Worm (Caenorhabditis elegans) whole organism, young adult: ENCODE measurements around the gene hphd-1.

Experiments
- B0019.2 ChIP-seq: fragments of 200-800 bp; sonication (Bioruptor generic); conservative IDR thresholded peaks from 2 replicates; pipeline ENCODE4 v1.3.6; 2022; ENCODE audit warnings: missing genetic modification reagents, missing genetic modification characterization, missing compliant biosample characterization
- B0336.3 ChIP-seq: fragments of 200-800 bp; sonication (Bioruptor generic); IDR thresholded peaks from 2 replicates; pipeline ENCODE4 v1.3.6; 2022; ENCODE audit warnings: missing genetic modification characterization, missing compliant biosample characterization
- F10E7.11 ChIP-seq: sonication (generic microtip); optimal IDR thresholded peaks from 2 replicates; lab custom pipeline; 2017; ENCODE audit warnings: mild to moderate bottlenecking, missing genetic modification characterization, moderate library complexity, missing compliant biosample characterization
- F39B2.1 ChIP-seq: fragments of 200-800 bp; sonication (Bioruptor generic); IDR thresholded peaks from 2 replicates; pipeline ENCODE4 v1.3.6; 2022; ENCODE audit warnings: missing genetic modification reagents, missing genetic modification characterization, missing compliant biosample characterization
- F55B11.4 ChIP-seq: sonication (generic microtip); optimal IDR thresholded peaks from 2 replicates; lab custom pipeline; 2016; ENCODE audit warnings: missing compliant biosample characterization, missing genetic modification characterization, borderline replicate concordance; ENCODE audit not compliant: insufficient read depth
- F57A8.1 ChIP-seq: fragments of 200-800 bp; sonication (Bioruptor generic); optimal IDR thresholded peaks from 2 replicates; lab custom pipeline; 2018; ENCODE audit warnings: mild to moderate bottlenecking, missing genetic modification characterization, moderate library complexity, missing compliant biosample characterization
- Y53F4B.3 ChIP-seq: fragments of 200-800 bp; sonication (Bioruptor generic); IDR thresholded peaks from 2 replicates; pipeline ENCODE4 v1.3.6; 2022; ENCODE audit warnings: missing genetic modification reagents, missing genetic modification characterization, missing compliant biosample characterization
- ZK185.1 ChIP-seq: sonication (generic microtip); optimal IDR thresholded peaks from 2 replicates; lab custom pipeline; 2016; ENCODE audit warnings: mild to moderate bottlenecking, missing genetic modification characterization, missing compliant biosample characterization; ENCODE audit not compliant: poor library complexity, severe bottlenecking
- ama-1 ChIP-seq, 3 experiments: fragments of 150-350 bp in 1 of 3; sonication (generic microtip) in 2 of 3; optimal IDR thresholded peaks; 2 replicates each; lab custom pipeline; 2014 to 2018; ENCODE audit warnings: missing biosample characterization in 2 of 3, missing genetic modification characterization in 2 of 3, missing genetic modification reagents in 2 of 3
- aptf-2 ChIP-seq: fragments of 200-800 bp; sonication (Bioruptor generic); conservative IDR thresholded peaks from 2 replicates; pipeline ENCODE4 v1.3.6; 2022; ENCODE audit warnings: missing genetic modification reagents, missing genetic modification characterization, missing compliant biosample characterization
- aptf-3 ChIP-seq: fragments of 200-800 bp; sonication (Bioruptor generic); IDR thresholded peaks from 2 replicates; pipeline ENCODE4 v1.3.6; 2022; ENCODE audit warnings: missing genetic modification characterization, missing compliant biosample characterization
- athp-1 ChIP-seq: sonication (generic microtip); optimal IDR thresholded peaks from 2 replicates; lab custom pipeline; 2017; ENCODE audit warnings: mild to moderate bottlenecking, missing genetic modification characterization, missing compliant biosample characterization
- cebp-2 ChIP-seq: fragments of 200-800 bp; sonication (Bioruptor generic); IDR thresholded peaks from 2 replicates; pipeline ENCODE4 v1.3.6; 2022; ENCODE audit warnings: missing genetic modification characterization, missing compliant biosample characterization
- ceh-58 ChIP-seq: fragments of 200-800 bp; sonication (Bioruptor generic); IDR thresholded peaks from 2 replicates; pipeline ENCODE4 v1.3.6; 2022; ENCODE audit warnings: missing genetic modification characterization, missing compliant biosample characterization
- dox-1 ChIP-seq: fragments of 200-800 bp; sonication (Bioruptor generic); IDR thresholded peaks from 2 replicates; pipeline ENCODE4 v1.3.6; 2022; ENCODE audit warnings: missing genetic modification reagents, missing genetic modification characterization, missing compliant biosample characterization
- efl-1 ChIP-seq: fragments of 150-350 bp; optimal IDR thresholded peaks from 2 replicates; lab custom pipeline; 2014; ENCODE audit warnings: missing biosample characterization, missing genetic modification reagents, missing genetic modification characterization
- egrh-3 ChIP-seq: fragments of 200-800 bp; sonication (Bioruptor generic); IDR thresholded peaks from 2 replicates; pipeline ENCODE4 v1.3.6; 2022; ENCODE audit warnings: missing genetic modification reagents, missing genetic modification characterization, missing compliant biosample characterization
- ets-4 ChIP-seq: fragments of 200-800 bp; sonication (Bioruptor generic); optimal IDR thresholded peaks from 2 replicates; lab custom pipeline; 2018; ENCODE audit warnings: mild to moderate bottlenecking, missing genetic modification characterization, missing compliant biosample characterization
- lag-1 ChIP-seq: fragments of 200-800 bp; sonication (Bioruptor generic); IDR thresholded peaks from 2 replicates; pipeline ENCODE4 v1.3.6; 2022; ENCODE audit warnings: missing genetic modification reagents, missing genetic modification characterization, missing compliant biosample characterization
- let-607 ChIP-seq, 2 experiments: fragments of 200-800 bp in 1 of 2; sonication (Bioruptor generic) in 1 of 2; sonication (generic microtip) in 1 of 2; optimal IDR thresholded peaks; 2 replicates each; lab custom pipeline; 2016 to 2018; ENCODE audit warnings: mild to moderate bottlenecking in 2 of 2, missing compliant biosample characterization in 2 of 2, missing genetic modification characterization in 2 of 2, moderate library complexity in 2 of 2, missing genotype in 1 of 2
- lin-26 ChIP-seq: fragments of 200-800 bp; sonication (Bioruptor generic); IDR thresholded peaks from 2 replicates; pipeline ENCODE4 v1.3.6; 2022; ENCODE audit warnings: missing genetic modification reagents, missing genetic modification characterization, missing compliant biosample characterization
- lsy-27 ChIP-seq: sonication (generic microtip); optimal IDR thresholded peaks from 2 replicates; lab custom pipeline; 2017; ENCODE audit warnings: missing genetic modification characterization, mild to moderate bottlenecking, missing compliant biosample characterization, antibody characterized with exemption, missing genotype, borderline replicate concordance; ENCODE audit not compliant: insufficient read depth
- madf-3 ChIP-seq: fragments of 200-800 bp; sonication (Bioruptor generic); IDR thresholded peaks from 2 replicates; pipeline ENCODE4 v1.3.6; 2022; ENCODE audit warnings: missing genetic modification reagents, missing genetic modification characterization, missing compliant biosample characterization
- madf-6 ChIP-seq: fragments of 200-800 bp; sonication (Bioruptor generic); IDR thresholded peaks from 2 replicates; pipeline ENCODE4 v1.3.6; 2022; ENCODE audit warnings: missing genetic modification reagents, missing genetic modification characterization, missing compliant biosample characterization
- mes-4 ChIP-seq: sonication (generic microtip); optimal IDR thresholded peaks from 2 replicates; lab custom pipeline; 2016; ENCODE audit warnings: missing genotype, missing genetic modification characterization, missing compliant biosample characterization
- mxl-1 ChIP-seq: sonication (generic microtip); optimal IDR thresholded peaks from 2 replicates; lab custom pipeline; 2016; ENCODE audit warnings: missing genetic modification characterization, missing compliant biosample characterization
- nfya-1 ChIP-seq: sonication (generic microtip); optimal IDR thresholded peaks from 2 replicates; lab custom pipeline; 2017; ENCODE audit warnings: antibody characterized with exemption, missing compliant biosample characterization, missing genetic modification characterization, borderline replicate concordance; ENCODE audit not compliant: insufficient read depth
- nhr-179 ChIP-seq: sonication (generic microtip); optimal IDR thresholded peaks from 2 replicates; lab custom pipeline; 2016; ENCODE audit warnings: mild to moderate bottlenecking, missing genetic modification characterization, missing compliant biosample characterization
- nhr-27 ChIP-seq: fragments of 200-800 bp; sonication (Bioruptor generic); optimal IDR thresholded peaks from 2 replicates; lab custom pipeline; 2018; ENCODE audit warnings: mild to moderate bottlenecking, missing genetic modification characterization, moderate library complexity, missing compliant biosample characterization
- nhr-80 ChIP-seq: sonication (generic microtip); optimal IDR thresholded peaks from 2 replicates; lab custom pipeline; 2016; ENCODE audit warnings: missing genetic modification characterization, missing compliant biosample characterization
- pbrm-1 ChIP-seq: fragments of 200-800 bp; sonication (Bioruptor generic); IDR thresholded peaks from 2 replicates; pipeline ENCODE4 v1.3.6; 2022; ENCODE audit warnings: missing genetic modification reagents, missing genetic modification characterization, missing compliant biosample characterization
- repo-1 ChIP-seq: sonication (generic microtip); optimal IDR thresholded peaks from 2 replicates; lab custom pipeline; 2017; ENCODE audit warnings: mild to moderate bottlenecking, missing genetic modification characterization, missing compliant biosample characterization
- sdz-38 ChIP-seq: sonication (generic microtip); optimal IDR thresholded peaks from 2 replicates; lab custom pipeline; 2016; ENCODE audit warnings: missing genotype, missing genetic modification characterization, missing compliant biosample characterization
- snpc-3.4 ChIP-seq: sonication (generic microtip); optimal IDR thresholded peaks from 2 replicates; lab custom pipeline; 2017; ENCODE audit warnings: missing genetic modification characterization, mild to moderate bottlenecking, missing compliant biosample characterization, antibody characterized with exemption, moderate library complexity, missing genotype, missing genetic modification reagents
- somi-1 ChIP-seq: fragments of 200-800 bp; sonication (Bioruptor generic); optimal IDR thresholded peaks from 2 replicates; lab custom pipeline; 2018; ENCODE audit warnings: mild to moderate bottlenecking, missing genetic modification characterization, missing compliant biosample characterization
- tbp1 ChIP-seq: fragments of 200-800 bp; sonication (Bioruptor generic); optimal IDR thresholded peaks from 2 replicates; lab custom pipeline; 2018; ENCODE audit warnings: mild to moderate bottlenecking, missing genetic modification characterization, missing compliant biosample characterization
- tlf-1 ChIP-seq: fragments of 200-800 bp; sonication (Bioruptor generic); optimal IDR thresholded peaks from 2 replicates; lab custom pipeline; 2018; ENCODE audit warnings: mild to moderate bottlenecking, missing genetic modification characterization, missing compliant biosample characterization
- unc-62 ChIP-seq: fragments of 150-350 bp; optimal IDR thresholded peaks from 2 replicates; lab custom pipeline; 2014; ENCODE audit warnings: missing biosample characterization, missing genetic modification reagents, missing genetic modification characterization
- ztf-28 ChIP-seq: fragments of 200-800 bp; sonication (Bioruptor generic); IDR thresholded peaks from 2 replicates; pipeline ENCODE4 v1.3.6; 2022; ENCODE audit warnings: missing genetic modification reagents, missing genetic modification characterization, missing compliant biosample characterization

hphd-1 gene

DNA sequence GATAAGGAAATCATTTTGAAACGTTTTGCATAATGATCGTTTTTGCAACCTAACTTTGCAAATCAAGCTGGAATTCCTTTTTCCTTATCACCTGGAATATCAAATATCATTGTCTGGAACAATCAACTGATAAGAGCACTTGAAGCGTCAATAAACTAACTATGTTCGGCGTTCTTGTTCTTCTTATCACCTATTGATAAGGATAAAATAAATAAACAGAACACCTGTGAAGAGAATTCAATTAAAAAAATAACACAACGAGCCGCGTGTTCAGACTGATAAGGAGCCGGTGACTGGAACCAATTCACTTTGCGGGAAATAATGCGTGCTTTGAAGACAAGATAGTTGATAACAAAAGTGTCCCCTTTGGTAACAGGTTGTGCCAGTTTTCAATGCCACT lies 16.2 kb downstream of the hphd-1 start, which contains the start of gene cyd-1:
Gene cyd-1, plus strand, starts transcription at position 380 of the 400 bp plus-strand sequence.
- TF ChIP-seq aptf-2 (GFP tag; lab: Robert Waterston, UW): no peak
- TF ChIP-seq Y53F4B.3: no peak
- no peak for TF ChIP-seq ama-1 (optimal IDR thresholded peaks at IDR 0.05; lab: Kevin White, UChicago)
- TF ChIP-seq ama-1 (GFP tag; optimal IDR thresholded peaks at IDR 0.05; lab: Kevin White, UChicago): no peak
- no peak for TF ChIP-seq F39B2.1 (GFP tag; lab: Robert Waterston, UW)
- no peak for TF ChIP-seq somi-1 (GFP tag; lab: Kevin White, UChicago)
- no peak for TF ChIP-seq nhr-179 (tag; lab: Kevin White, UChicago)
- no peak for TF ChIP-seq lin-26 (GFP tag; lab: Robert Waterston, UW)
- TF ChIP-seq tbp1 (GFP tag; lab: Kevin White, UChicago): no peak
- no peak for TF ChIP-seq sdz-38 (tag; lab: Kevin White, UChicago)
- no peak for TF ChIP-seq lag-1 (GFP tag; lab: Robert Waterston, UW)
- no peak for TF ChIP-seq egrh-3 (GFP tag; lab: Robert Waterston, UW)
- TF ChIP-seq B0019.2 (GFP tag; lab: Robert Waterston, UW): no peak
- no peak for TF ChIP-seq F55B11.4 (tag; lab: Kevin White, UChicago)
- TF ChIP-seq pbrm-1: no peak
- TF ChIP-seq nhr-80: peak; percentile 82
- no peak for TF ChIP-seq cebp-2 (GFP tag; lab: Robert Waterston, UW)
- no peak for TF ChIP-seq tlf-1 (GFP tag; lab: Kevin White, UChicago)
- no peak for TF ChIP-seq F57A8.1 (GFP tag; lab: Kevin White, UChicago)
- TF ChIP-seq dox-1: peak; percentile 51
- TF ChIP-seq snpc-3.4: no peak
- TF ChIP-seq unc-62 (GFP tag; lab: Kevin White, UChicago): peak; percentile 38
- no peak for TF ChIP-seq mxl-1
- no peak for TF ChIP-seq repo-1 (tag; lab: Kevin White, UChicago)
- peak; percentile 61 for TF ChIP-seq ets-4 (GFP tag; lab: Kevin White, UChicago)
- TF ChIP-seq ceh-58 (GFP tag; lab: Robert Waterston, UW): no peak
- no peak for TF ChIP-seq aptf-3 (GFP tag; lab: Robert Waterston, UW)
- no peak for TF ChIP-seq B0336.3 (GFP tag; lab: Robert Waterston, UW)
- TF ChIP-seq ZK185.1 (tag; lab: Kevin White, UChicago): no peak
- TF ChIP-seq, all 124 proteins: peak for 4

DNA sequence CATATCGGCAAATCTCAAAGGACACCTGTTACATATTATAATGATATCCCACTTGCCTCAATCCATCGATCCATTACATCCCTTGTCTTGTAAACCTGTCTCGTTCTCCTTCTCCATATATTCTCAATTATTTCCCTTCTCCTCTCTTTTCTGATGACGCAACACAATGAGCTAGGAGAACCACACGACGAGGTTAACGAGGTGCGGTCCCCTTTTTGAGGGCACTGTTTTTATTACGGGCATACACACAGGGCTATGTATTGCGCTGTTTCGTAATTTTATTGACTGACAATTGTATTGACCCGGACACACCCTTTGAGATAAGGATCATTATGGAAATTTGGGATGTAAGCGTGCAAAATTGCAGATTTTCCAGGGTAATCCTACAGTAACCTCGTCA lies 17.7 kb downstream of the hphd-1 start:
- TF ChIP-seq nhr-27 (tag; lab: Kevin White, UChicago): no peak

DNA sequence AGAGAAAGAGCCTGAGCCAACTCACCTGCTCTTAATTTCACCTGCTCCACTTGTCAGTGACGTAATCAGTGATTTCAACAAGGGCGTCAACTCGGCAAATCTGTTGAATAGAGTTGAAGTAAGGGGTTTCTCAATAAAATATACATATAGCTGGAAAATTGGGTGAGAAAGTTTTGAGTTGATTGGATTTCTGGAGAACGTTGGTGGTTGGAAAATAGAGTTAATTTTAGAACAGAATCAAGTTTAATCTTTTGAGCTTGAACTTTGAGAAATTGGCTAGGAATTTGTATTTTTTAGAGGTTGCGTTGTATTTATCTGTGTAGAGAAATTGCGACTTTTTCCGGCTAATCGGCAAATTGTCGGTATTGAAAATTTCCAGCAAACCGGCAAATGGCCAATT lies 26.7 kb downstream of the hphd-1 start, which contains the start of gene Y38F1A.4:
Gene Y38F1A.4, minus strand, starts transcription at position 101 of the 400 bp plus-strand sequence.
- TF ChIP-seq F10E7.11 (tag; lab: Kevin White, UChicago) (no peak), cebp-2 (GFP tag; lab: Robert Waterston, UW) (no peak), Y53F4B.3 (no peak), lsy-27 (tag; lab: Kevin White, UChicago) (no peak), nfya-1 (no peak), athp-1 (tag; lab: Kevin White, UChicago) (no peak), mes-4 (no peak), madf-6 (GFP tag; lab: Robert Waterston, UW) (no peak), ztf-28 (GFP tag; lab: Robert Waterston, UW) (no peak), ceh-58 (GFP tag; lab: Robert Waterston, UW) (no peak), madf-3 (no peak), let-607 (tag; optimal IDR thresholded peaks at IDR 0.05; lab: Kevin White, UChicago) (no peak), efl-1 (GFP tag; lab: Kevin White, UChicago) (no peak)
